Worm (Caenorhabditis elegans) whole organism, mixed stage, embryonic: Measurements from ENCODE around the gene F45F2.10.
A peak's percentile ranks its signal among the peaks of the same experiment; 100 is the strongest.
"Not testable (repeated sequence)": the region's sequence is repeated elsewhere in the genome, so short reads cannot be mapped to it uniquely, and the experiment has no call there.

Source experiments
- M03D4.4 ChIP-seq: sonication (generic microtip); optimal IDR thresholded peaks from 2 replicates; lab custom pipeline; 2017; ENCODE audit warnings: mild to moderate bottlenecking, missing genetic modification characterization, missing compliant biosample characterization
- ceh-39 ChIP-seq: fragments of 150-350 bp; optimal IDR thresholded peaks from 2 replicates; lab custom pipeline; 2014; ENCODE audit warnings: missing biosample characterization, missing genetic modification characterization
- ceh-83 ChIP-seq: fragments of 200-800 bp; sonication (Bioruptor generic); optimal IDR thresholded peaks from 2 replicates; lab custom pipeline; 2018; ENCODE audit warnings: mild to moderate bottlenecking, missing genetic modification characterization, missing compliant biosample characterization
- ces-1 ChIP-seq: fragments of 150-350 bp; optimal IDR thresholded peaks from 2 replicates; lab custom pipeline; 2014; ENCODE audit warnings: missing biosample characterization, missing genetic modification reagents, missing genetic modification characterization
- cnd-1 ChIP-seq: fragments of 200-800 bp; sonication (Bioruptor generic); optimal IDR thresholded peaks from 2 replicates; lab custom pipeline; 2018; ENCODE audit warnings: mild to moderate bottlenecking, missing genetic modification characterization, missing compliant biosample characterization
- drap-1 ChIP-seq: fragments of 200-800 bp; sonication (Bioruptor generic); optimal IDR thresholded peaks from 3 replicates; lab custom pipeline; 2018; ENCODE audit warnings: mild to moderate bottlenecking, missing genetic modification characterization, missing compliant biosample characterization
- elt-3 ChIP-seq: fragments of 150-350 bp; optimal IDR thresholded peaks from 2 replicates; lab custom pipeline; 2014; ENCODE audit warnings: missing biosample characterization, missing genetic modification characterization
- ham-2 ChIP-seq: fragments of 200-800 bp; sonication (Bioruptor generic); optimal IDR thresholded peaks from 2 replicates; lab custom pipeline; 2018; ENCODE audit warnings: mild to moderate bottlenecking, missing genetic modification characterization, missing compliant biosample characterization
- hlh-1 ChIP-seq: fragments of 150-350 bp; optimal IDR thresholded peaks from 2 replicates; lab custom pipeline; 2014; ENCODE audit warnings: missing biosample characterization, missing genetic modification reagents, missing genetic modification characterization
- lin-13 ChIP-seq: fragments of 150-350 bp; optimal IDR thresholded peaks from 2 replicates; lab custom pipeline; 2014; ENCODE audit warnings: missing biosample characterization, missing genetic modification characterization
- lin-32 ChIP-seq: fragments of 200-800 bp; sonication (Bioruptor generic); optimal IDR thresholded peaks from 2 replicates; lab custom pipeline; 2018; ENCODE audit warnings: mild to moderate bottlenecking, missing genetic modification characterization, missing compliant biosample characterization
- lsy-2 ChIP-seq: fragments of 150-350 bp; optimal IDR thresholded peaks from 2 replicates; lab custom pipeline; 2014; ENCODE audit warnings: missing biosample characterization, missing genetic modification characterization
- mab-5 ChIP-seq: fragments of 150-350 bp; optimal IDR thresholded peaks from 2 replicates; lab custom pipeline; 2014; ENCODE audit warnings: missing biosample characterization, missing genetic modification characterization
- mep-1 ChIP-seq: fragments of 150-350 bp; optimal IDR thresholded peaks from 2 replicates; lab custom pipeline; 2017; ENCODE audit warnings: missing biosample characterization, missing genetic modification reagents, missing genetic modification characterization, inconsistent platforms
- mls-2 ChIP-seq: sonication (generic microtip); optimal IDR thresholded peaks from 2 replicates; lab custom pipeline; 2016; ENCODE audit warnings: mild to moderate bottlenecking, missing genetic modification characterization, moderate library complexity, missing compliant biosample characterization
- nhr-2 ChIP-seq: fragments of 150-350 bp; optimal IDR thresholded peaks from 2 replicates; lab custom pipeline; 2014; ENCODE audit warnings: missing biosample characterization, missing genetic modification characterization
- nhr-237 ChIP-seq: fragments of 150-350 bp; optimal IDR thresholded peaks from 2 replicates; lab custom pipeline; 2014; ENCODE audit warnings: missing biosample characterization, missing genetic modification characterization
- nhr-28 ChIP-seq: fragments of 150-350 bp; optimal IDR thresholded peaks from 2 replicates; lab custom pipeline; 2014; ENCODE audit warnings: missing biosample characterization, missing genetic modification characterization
- nhr-76 ChIP-seq: sonication (generic microtip); optimal IDR thresholded peaks from 2 replicates; lab custom pipeline; 2017; ENCODE audit warnings: missing biosample characterization, missing genetic modification characterization
- pha-4 ChIP-seq: fragments of 150-350 bp; optimal IDR thresholded peaks from 2 replicates; lab custom pipeline; 2018; ENCODE audit warnings: missing biosample characterization, missing genetic modification reagents, missing genetic modification characterization
- sem-2 ChIP-seq: fragments of 200-800 bp; sonication (Bioruptor generic); optimal IDR thresholded peaks from 2 replicates; lab custom pipeline; 2018; ENCODE audit warnings: mild to moderate bottlenecking, missing genetic modification characterization, missing compliant biosample characterization
- snpc-4 ChIP-seq: fragments of 150-350 bp; optimal IDR thresholded peaks from 2 replicates; lab custom pipeline; 2014; ENCODE audit warnings: missing biosample characterization, missing genetic modification characterization
- sptf-1 ChIP-seq: sonication (generic microtip); optimal IDR thresholded peaks from 2 replicates; lab custom pipeline; 2017; ENCODE audit warnings: mild to moderate bottlenecking, missing genetic modification characterization, moderate library complexity, missing compliant biosample characterization
- tbx-8 ChIP-seq: fragments of 200-800 bp; sonication (Bioruptor generic); optimal IDR thresholded peaks from 2 replicates; lab custom pipeline; 2018; ENCODE audit warnings: mild to moderate bottlenecking, missing genetic modification characterization, moderate library complexity, missing compliant biosample characterization
- unc-120 ChIP-seq: sonication (generic microtip); optimal IDR thresholded peaks from 2 replicates; lab custom pipeline; 2017; ENCODE audit warnings: missing genetic modification characterization, missing compliant biosample characterization; ENCODE audit not compliant: poor library complexity, severe bottlenecking
- zip-8 ChIP-seq: fragments of 150-350 bp; optimal IDR thresholded peaks from 2 replicates; lab custom pipeline; 2014; ENCODE audit warnings: missing biosample characterization, missing genetic modification characterization
- ztf-11 ChIP-seq: fragments of 150-350 bp; optimal IDR thresholded peaks from 2 replicates; lab custom pipeline; 2014; ENCODE audit warnings: missing biosample characterization, missing genetic modification characterization

F45F2.10 gene

DNA sequence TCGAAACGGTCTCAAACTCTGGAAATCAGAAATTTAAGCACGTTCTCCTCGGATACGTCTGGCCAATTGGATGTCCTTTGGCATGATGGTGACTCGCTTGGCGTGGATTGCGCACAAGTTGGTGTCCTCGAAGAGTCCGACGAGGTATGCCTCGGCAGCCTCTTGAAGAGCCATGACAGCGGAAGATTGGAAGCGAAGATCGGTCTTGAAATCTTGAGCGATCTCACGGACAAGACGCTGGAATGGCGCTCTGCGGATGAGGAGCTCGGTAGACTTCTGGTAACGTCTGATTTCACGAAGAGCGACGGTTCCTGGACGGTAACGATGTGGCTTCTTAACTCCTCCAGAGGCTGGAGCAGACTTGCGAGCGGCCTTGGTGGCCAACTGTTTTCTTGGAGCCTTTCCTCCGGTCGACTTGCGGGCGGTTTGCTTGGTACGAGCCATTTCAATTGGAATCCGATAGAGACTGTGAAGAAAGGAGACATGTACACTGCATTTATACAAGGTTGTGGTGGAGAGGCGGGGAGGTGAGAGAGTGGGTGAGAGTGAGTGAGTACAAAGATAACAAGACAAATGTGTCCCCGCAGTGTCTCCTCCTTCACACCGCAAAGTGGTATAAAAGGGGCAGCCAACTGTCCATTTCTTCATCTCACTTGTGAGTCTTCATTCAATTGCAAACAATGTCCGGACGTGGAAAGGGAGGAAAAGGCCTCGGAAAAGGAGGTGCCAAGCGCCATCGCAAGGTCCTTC is 16.0 kb upstream of the F45F2.10 start, which contains the start of the genes his-6 and his-5:
his-6 (minus strand) TSS at position 444 of the 750 bp plus-strand sequence.
his-5 (plus strand) TSS at position 681 of the 750 bp plus-strand sequence.
- TF ChIP-seq pha-4 (peak; percentile 1), mls-2 (tag; lab: Kevin White, UChicago) (peak; percentile 13), cnd-1 (tag; lab: Kevin White, UChicago) (peak; percentile 64)

- TF ChIP-seq zip-8 (tag; lab: Kevin White, UChicago) (peak; percentile 70), mab-5 (tag; lab: Kevin White, UChicago) (no peak)
- TF ChIP-seq, all 35 proteins: peak for 1
Observed at ce11 chrV:8533916-8534315, 15.2 kb upstream of the F45F2.10 start.

ce11 chrV:8533067-8533466 is 14.4 kb upstream of the F45F2.10 start, which contains the start of the genes his-8 and his-7:
TSS of gene his-8 (minus strand) at chrV:8533086.
TSS of gene his-7 (plus strand) at chrV:8533379.
- not testable (repeated sequence) for TF ChIP-seq sptf-1, nhr-28, nhr-237 (tag; lab: Kevin White, UChicago)

ce11 chrV:8529219-8529618 is 10.5 kb upstream of the F45F2.10 start, which contains the start of gene otpl-5:
TSS of gene otpl-5 (plus strand) at chrV:8529519.
- TF ChIP-seq zip-8 (tag; lab: Kevin White, UChicago) (no peak), M03D4.4 (tag; lab: Kevin White, UChicago) (no peak), sem-2 (GFP tag; lab: Kevin White, UChicago) (no peak), cnd-1 (tag; lab: Kevin White, UChicago) (no peak), mab-5 (tag; lab: Kevin White, UChicago) (no peak), ham-2 (GFP tag; lab: Kevin White, UChicago) (no peak), pha-4 (no peak), nhr-2 (tag; lab: Kevin White, UChicago) (no peak), lin-32 (GFP tag; lab: Kevin White, UChicago) (no peak), mep-1 (no peak), lsy-2 (tag; lab: Kevin White, UChicago) (no peak), sptf-1 (tag; lab: Kevin White, UChicago) (no peak), ztf-11 (no peak), ceh-39 (tag; lab: Kevin White, UChicago) (no peak)
- TF ChIP-seq, all 35 proteins: peak for 0

DNA sequence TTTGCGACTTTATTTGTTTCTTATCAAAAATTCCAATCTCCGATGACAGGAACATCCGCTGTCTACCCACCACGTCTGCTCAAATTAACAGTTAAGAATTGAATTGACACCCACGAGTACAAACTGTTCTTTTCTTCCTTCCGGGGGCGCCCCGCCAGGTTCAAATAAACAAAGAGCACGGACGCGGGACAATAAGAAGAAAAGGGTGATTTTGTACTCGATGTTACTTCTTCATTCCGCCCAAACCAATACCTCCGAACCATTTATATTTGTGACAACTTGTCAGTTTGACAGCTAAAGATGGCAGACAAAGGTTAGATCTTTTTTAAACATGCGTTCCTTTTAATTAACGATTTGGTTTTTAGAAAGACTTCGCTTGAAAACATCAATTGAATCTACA is 7.1 kb upstream of the F45F2.10 start, which contains the start of gene otpl-6:
otpl-6 (plus strand) TSS at position 301 of the 400 bp plus-strand sequence.
- TF ChIP-seq mep-1 = no peak
- no peak for TF ChIP-seq sptf-1 (tag; lab: Kevin White, UChicago)
- no peak for TF ChIP-seq lin-13 (tag; lab: Kevin White, UChicago)
- TF ChIP-seq elt-3 (tag; lab: Kevin White, UChicago) = no peak
- TF ChIP-seq sem-2 (GFP tag; lab: Kevin White, UChicago) = no peak
- no peak for TF ChIP-seq cnd-1 (tag; lab: Kevin White, UChicago)
- TF ChIP-seq M03D4.4 (tag; lab: Kevin White, UChicago) = no peak
- no peak for TF ChIP-seq drap-1
- TF ChIP-seq nhr-76 (tag; lab: Kevin White, UChicago) = no peak
- TF ChIP-seq ceh-39 (tag; lab: Kevin White, UChicago) = no peak
- no peak for TF ChIP-seq zip-8 (tag; lab: Kevin White, UChicago)
- TF ChIP-seq ces-1 (GFP tag; lab: Kevin White, UChicago) = no peak
- no peak for TF ChIP-seq ceh-83
- no peak for TF ChIP-seq snpc-4 (tag; lab: Kevin White, UChicago)
- no peak for TF ChIP-seq tbx-8
- no peak for TF ChIP-seq nhr-237 (tag; lab: Kevin White, UChicago)
- TF ChIP-seq ham-2 (GFP tag; lab: Kevin White, UChicago) = no peak

DNA sequence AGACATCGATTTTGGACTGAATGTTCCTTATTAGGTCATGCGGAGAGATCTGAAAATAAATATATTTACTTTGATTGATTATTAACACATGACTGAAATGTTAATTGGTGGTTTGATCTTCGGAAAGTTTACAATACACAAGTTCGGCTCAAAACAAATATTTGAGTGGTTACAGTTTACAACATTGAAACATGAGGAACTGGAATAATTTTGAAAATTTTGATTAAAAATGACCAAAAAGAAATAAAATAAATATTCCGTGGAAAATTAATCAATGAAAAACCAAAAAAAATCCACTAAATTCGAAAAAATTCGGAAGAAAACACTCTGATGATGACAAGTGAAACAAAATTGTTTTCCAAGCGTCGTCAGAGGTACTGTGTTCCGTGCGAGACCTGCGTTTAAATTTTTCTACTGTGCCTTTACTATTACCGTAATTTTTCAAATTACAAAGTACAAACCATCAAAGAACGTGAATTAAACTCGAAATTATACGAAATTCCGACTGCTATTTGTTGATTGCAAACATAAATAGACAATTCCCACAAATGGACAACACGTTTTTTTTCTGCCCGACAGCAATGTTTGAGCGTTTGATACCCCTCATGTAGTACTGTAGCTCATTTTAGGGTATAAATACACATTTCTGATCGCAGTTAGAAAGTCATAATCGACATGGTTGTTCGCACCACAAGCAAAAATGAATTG is 2.3 kb upstream of the F45F2.10 start, which contains the start of the genes F45F2.11 and otpl-7:
F45F2.11 (minus strand) TSS at position 51 of the 708 bp plus-strand sequence.
otpl-7 (plus strand) TSS at position 658 of the 708 bp plus-strand sequence.
- TF ChIP-seq nhr-237 (tag; lab: Kevin White, UChicago) = no peak
- TF ChIP-seq nhr-2 (tag; lab: Kevin White, UChicago) = no peak
- TF ChIP-seq hlh-1 (tag; lab: Kevin White, UChicago) = no peak
- no peak for TF ChIP-seq M03D4.4 (tag; lab: Kevin White, UChicago)
- no peak for TF ChIP-seq unc-120
- TF ChIP-seq lin-32 (GFP tag; lab: Kevin White, UChicago) = no peak
- TF ChIP-seq tbx-8 = no peak
- no peak for TF ChIP-seq mls-2 (tag; lab: Kevin White, UChicago)
- TF ChIP-seq nhr-76 (tag; lab: Kevin White, UChicago) = no peak
- TF ChIP-seq mep-1 = no peak
- TF ChIP-seq, all 35 proteins: peak for 0
